Worm (Caenorhabditis elegans) whole organism, L4/young adult: ENCODE results near the gene F26A1.9.

Experiments used
- W03F9.2 ChIP-seq: fragments of 150-350 bp; optimal IDR thresholded peaks from 2 replicates; lab custom pipeline; 2014; ENCODE audit warnings: missing biosample characterization, missing genetic modification characterization
- him-1 ChIP-seq: sonication (generic microtip); optimal IDR thresholded peaks from 2 replicates; lab custom pipeline; 2016; ENCODE audit warnings: missing genotype, missing genetic modification reagents, missing genetic modification characterization, missing compliant biosample characterization

DNA sequence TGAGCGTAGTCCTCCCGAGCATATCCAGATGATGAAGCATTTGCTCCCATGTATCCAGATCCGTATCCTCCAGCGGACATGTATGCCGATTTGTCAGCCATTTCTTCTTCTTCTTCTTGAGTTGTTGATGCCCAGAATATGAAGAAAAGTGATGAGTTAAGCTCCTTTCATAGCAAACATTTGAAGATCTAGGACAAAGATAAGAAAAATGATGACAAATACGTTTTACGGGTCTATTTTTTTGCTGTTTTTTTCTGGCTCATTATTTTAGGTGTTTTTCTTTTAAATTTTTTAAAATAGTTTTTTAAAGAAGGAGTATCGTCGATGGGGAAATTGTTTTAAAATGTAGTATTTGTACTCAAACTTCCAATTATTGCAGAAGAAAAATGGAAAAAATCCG, 867 bp upstream of the F26A1.9 start, which contains the start of gene nspd-9:
- TF ChIP-seq him-1 (tag; lab: Kevin White, UChicago) (no peak), W03F9.2 (tag; lab: Kevin White, UChicago) (no peak)
